Worm (Caenorhabditis elegans) whole organism, L4 larva: ENCODE measurements around the gene melo-1.
A peak's percentile ranks its signal among the peaks of the same experiment; 100 is the strongest.

Experiments used
- F26F4.8 ChIP-seq: fragments of 200-800 bp; sonication (Bioruptor generic); conservative IDR thresholded peaks from 2 replicates; pipeline ENCODE4 v1.3.6; 2022; ENCODE audit warnings: missing genetic modification characterization, missing compliant biosample characterization
- F49E8.2 ChIP-seq: sonication (generic microtip); optimal IDR thresholded peaks from 2 replicates; lab custom pipeline; 2016; ENCODE audit warnings: missing compliant biosample characterization, mild to moderate bottlenecking, missing genetic modification characterization, borderline replicate concordance
- T20F7.1 ChIP-seq: fragments of 200-800 bp; sonication (Bioruptor generic); optimal IDR thresholded peaks from 2 replicates; lab custom pipeline; 2018; ENCODE audit warnings: mild to moderate bottlenecking, missing genetic modification characterization, missing compliant biosample characterization
- Y105C5A.15 ChIP-seq: fragments of 200-800 bp; sonication (Bioruptor generic); IDR thresholded peaks from 2 replicates; pipeline ENCODE4 v1.3.6; 2022; ENCODE audit warnings: missing genetic modification characterization, missing compliant biosample characterization
- ZK546.5 ChIP-seq, 2 experiments: sonication (generic microtip); optimal IDR thresholded peaks; 2 replicates each; lab custom pipeline; 2017; ENCODE audit warnings: missing biosample characterization in 2 of 2, missing genetic modification characterization in 2 of 2
- aly-2 ChIP-seq: sonication (generic microtip); optimal IDR thresholded peaks from 2 replicates; lab custom pipeline; 2018; ENCODE audit warnings: missing biosample characterization, missing genetic modification characterization
- arid-1 ChIP-seq: fragments of 200-800 bp; sonication (Bioruptor generic); conservative IDR thresholded peaks from 2 replicates; pipeline ENCODE4 v1.3.6; 2022; ENCODE audit warnings: missing genetic modification reagents, missing genetic modification characterization, missing compliant biosample characterization
- attf-4 ChIP-seq: sonication (generic microtip); optimal IDR thresholded peaks from 3 replicates; lab custom pipeline; 2017; ENCODE audit warnings: missing biosample characterization, missing genetic modification characterization
- ceh-20 ChIP-seq: fragments of 200-800 bp; sonication (Bioruptor generic); IDR thresholded peaks from 2 replicates; pipeline ENCODE4 v1.3.6; 2022; ENCODE audit warnings: missing genetic modification reagents, missing genetic modification characterization, missing compliant biosample characterization
- ceh-28 ChIP-seq: fragments of 150-350 bp; optimal IDR thresholded peaks from 2 replicates; lab custom pipeline; 2014; ENCODE audit warnings: missing biosample characterization, missing genetic modification reagents, missing genetic modification characterization
- ceh-82 ChIP-seq: sonication (generic microtip); optimal IDR thresholded peaks from 2 replicates; lab custom pipeline; 2017; ENCODE audit warnings: missing biosample characterization, missing genetic modification characterization
- cey-2 ChIP-seq: sonication (generic microtip); optimal IDR thresholded peaks from 3 replicates; lab custom pipeline; 2017; ENCODE audit warnings: missing genetic modification characterization, mild to moderate bottlenecking, missing compliant biosample characterization, antibody characterized with exemption, borderline replicate concordance; ENCODE audit not compliant: insufficient read depth
- daf-16 ChIP-seq, 3 experiments: sonication (generic microtip); optimal IDR thresholded peaks; 2 replicates each; lab custom pipeline; 2016 to 2017; ENCODE audit warnings: missing genetic modification characterization in 3 of 3, missing genetic modification reagents in 3 of 3, mild to moderate bottlenecking in 2 of 3, missing compliant biosample characterization in 2 of 3, missing biosample characterization in 1 of 3, moderate library complexity in 1 of 3
- daf-19 ChIP-seq: fragments of 200-800 bp; sonication (Bioruptor generic); conservative IDR thresholded peaks from 2 replicates; pipeline ENCODE4 v1.3.6; 2022; ENCODE audit warnings: missing genetic modification characterization, missing compliant biosample characterization
- daf-8 ChIP-seq: fragments of 200-800 bp; sonication (Bioruptor generic); IDR thresholded peaks from 2 replicates; pipeline ENCODE4 v1.3.6; 2022; ENCODE audit warnings: missing genetic modification characterization, missing compliant biosample characterization
- dmd-9 ChIP-seq: fragments of 200-800 bp; sonication (Bioruptor generic); IDR thresholded peaks from 2 replicates; pipeline ENCODE4 v1.3.6; 2022; ENCODE audit warnings: missing genetic modification reagents, missing genetic modification characterization, missing compliant biosample characterization
- dpl-1 ChIP-seq: fragments of 150-350 bp; optimal IDR thresholded peaks from 2 replicates; lab custom pipeline; 2014; ENCODE audit warnings: missing biosample characterization, missing genetic modification reagents, missing genetic modification characterization
- duxl-1 ChIP-seq: sonication (generic microtip); optimal IDR thresholded peaks from 2 replicates; lab custom pipeline; 2016; ENCODE audit warnings: mild to moderate bottlenecking, missing genetic modification characterization, moderate library complexity, missing compliant biosample characterization; ENCODE audit not compliant: poor library complexity
- egl-27 ChIP-seq: sonication (generic microtip); optimal IDR thresholded peaks from 3 replicates; lab custom pipeline; 2017; ENCODE audit warnings: missing biosample characterization, missing genetic modification reagents, missing genetic modification characterization
- egl-43 ChIP-seq: fragments of 200-800 bp; sonication (Bioruptor generic); IDR thresholded peaks from 2 replicates; pipeline ENCODE4 v1.3.6; 2022; ENCODE audit warnings: missing genetic modification reagents, missing genetic modification characterization, missing compliant biosample characterization
- gei-8 ChIP-seq: fragments of 200-800 bp; sonication (Bioruptor generic); optimal IDR thresholded peaks from 2 replicates; lab custom pipeline; 2018; ENCODE audit warnings: mild to moderate bottlenecking, missing genetic modification characterization, missing compliant biosample characterization
- hif-1 ChIP-seq, 2 experiments: sonication (generic microtip); optimal IDR thresholded peaks; 2 replicates each; lab custom pipeline; 2016 to 2017; ENCODE audit warnings: missing compliant biosample characterization in 2 of 2, missing genetic modification characterization in 2 of 2, missing genetic modification reagents in 2 of 2, missing genotype in 2 of 2, mild to moderate bottlenecking in 1 of 2
- hmg-1.1 ChIP-seq: fragments of 200-800 bp; sonication (Bioruptor generic); IDR thresholded peaks from 2 replicates; pipeline ENCODE4 v1.3.6; 2022; ENCODE audit warnings: missing genetic modification reagents, missing genetic modification characterization, missing compliant biosample characterization
- jun-1 ChIP-seq: fragments of 150-350 bp; optimal IDR thresholded peaks from 2 replicates; lab custom pipeline; 2014; ENCODE audit warnings: missing biosample characterization, missing genetic modification reagents, missing genetic modification characterization
- lin-1 ChIP-seq: fragments of 200-800 bp; sonication (Bioruptor generic); IDR thresholded peaks from 2 replicates; pipeline ENCODE4 v1.3.6; 2022; ENCODE audit warnings: missing genetic modification reagents, missing genetic modification characterization, missing compliant biosample characterization
- lin-13 ChIP-seq: fragments of 150-350 bp; optimal IDR thresholded peaks from 2 replicates; lab custom pipeline; 2014; ENCODE audit warnings: missing biosample characterization, missing genetic modification reagents, missing genetic modification characterization
- lin-15B ChIP-seq: fragments of 150-350 bp; sonication (generic microtip); optimal IDR thresholded peaks from 3 replicates; lab custom pipeline; 2014; ENCODE audit warnings: missing biosample characterization, missing genetic modification characterization
- lin-29 ChIP-seq: fragments of 200-800 bp; sonication (Bioruptor generic); IDR thresholded peaks from 2 replicates; pipeline ENCODE4 v1.3.6; 2022; ENCODE audit warnings: missing genetic modification reagents, missing genetic modification characterization, missing compliant biosample characterization
- lin-38 ChIP-seq: fragments of 200-800 bp; sonication (Bioruptor generic); IDR thresholded peaks from 2 replicates; pipeline ENCODE4 v1.3.6; 2022; ENCODE audit warnings: missing genetic modification reagents, missing genetic modification characterization, missing compliant biosample characterization
- lin-39 ChIP-seq: fragments of 150-350 bp; optimal IDR thresholded peaks from 2 replicates; lab custom pipeline; 2014; ENCODE audit warnings: missing biosample characterization, missing genetic modification reagents, missing genetic modification characterization
- lir-3 ChIP-seq: sonication (generic microtip); optimal IDR thresholded peaks from 2 replicates; lab custom pipeline; 2016; ENCODE audit warnings: mild to moderate bottlenecking, missing genetic modification characterization, missing compliant biosample characterization
- mep-1 ChIP-seq: fragments of 150-350 bp; sonication (generic microtip); optimal IDR thresholded peaks from 3 replicates; lab custom pipeline; 2014; ENCODE audit warnings: missing biosample characterization, missing genetic modification characterization
- nhr-237 ChIP-seq: sonication (generic microtip); optimal IDR thresholded peaks from 2 replicates; lab custom pipeline; 2017; ENCODE audit warnings: missing biosample characterization, missing genetic modification characterization
- nhr-41 ChIP-seq: fragments of 200-800 bp; sonication (Bioruptor generic); IDR thresholded peaks from 2 replicates; pipeline ENCODE4 v1.3.6; 2022; ENCODE audit warnings: missing genetic modification reagents, missing genetic modification characterization, missing compliant biosample characterization
- nhr-6 ChIP-seq: fragments of 150-350 bp; optimal IDR thresholded peaks from 2 replicates; lab custom pipeline; 2014; ENCODE audit warnings: missing biosample characterization, missing genetic modification characterization
- nhr-77 ChIP-seq: fragments of 150-350 bp; optimal IDR thresholded peaks from 2 replicates; lab custom pipeline; 2014; ENCODE audit warnings: missing biosample characterization, missing genetic modification characterization
- pha-4 ChIP-seq, 2 experiments: fragments of 150-350 bp in 1 of 2; fragments of 200-800 bp in 1 of 2; sonication (Bioruptor generic) in 1 of 2; IDR thresholded peaks in 1 of 2; optimal IDR thresholded peaks in 1 of 2; 2 replicates each; pipeline versions ENCODE4 v1.3.6 to Lab custom; 2014 to 2022; ENCODE audit warnings: missing genetic modification characterization in 2 of 2, missing genetic modification reagents in 2 of 2, missing biosample characterization in 1 of 2, missing compliant biosample characterization in 1 of 2
- pqm-1 ChIP-seq: sonication (generic microtip); optimal IDR thresholded peaks from 2 replicates; lab custom pipeline; 2017; ENCODE audit warnings: missing biosample characterization, missing genetic modification characterization
- saeg-2 ChIP-seq: fragments of 200-800 bp; sonication (Bioruptor generic); IDR thresholded peaks from 2 replicates; pipeline ENCODE4 v1.3.6; 2022; ENCODE audit warnings: missing genetic modification reagents, missing genetic modification characterization, missing compliant biosample characterization
- set-16 ChIP-seq: fragments of 200-800 bp; sonication (Bioruptor generic); IDR thresholded peaks from 2 replicates; pipeline ENCODE4 v1.3.6; 2022; ENCODE audit warnings: missing genetic modification reagents, missing genetic modification characterization, missing compliant biosample characterization
- skn-1 ChIP-seq: fragments of 150-350 bp; optimal IDR thresholded peaks from 2 replicates; lab custom pipeline; 2014; ENCODE audit warnings: missing biosample characterization, missing genetic modification characterization
- snpc-4 ChIP-seq: fragments of 150-350 bp; optimal IDR thresholded peaks from 2 replicates; lab custom pipeline; 2014; ENCODE audit warnings: missing biosample characterization, missing genetic modification characterization
- spr-3 ChIP-seq: fragments of 200-800 bp; sonication (Bioruptor generic); optimal IDR thresholded peaks from 2 replicates; lab custom pipeline; 2018; ENCODE audit warnings: mild to moderate bottlenecking, missing genetic modification characterization, missing compliant biosample characterization
- unc-130 ChIP-seq: sonication (generic microtip); optimal IDR thresholded peaks from 2 replicates; lab custom pipeline; 2016; ENCODE audit warnings: missing genetic modification reagents, missing genetic modification characterization, missing compliant biosample characterization
- unc-39 ChIP-seq: sonication (generic microtip); optimal IDR thresholded peaks from 2 replicates; lab custom pipeline; 2017; ENCODE audit warnings: missing biosample characterization, missing genetic modification characterization
- vab-7 ChIP-seq: fragments of 200-800 bp; sonication (Bioruptor generic); IDR thresholded peaks from 2 replicates; pipeline ENCODE4 v1.3.6; 2022; ENCODE audit warnings: missing genetic modification reagents, missing genetic modification characterization, missing compliant biosample characterization
- zag-1 ChIP-seq: fragments of 150-350 bp; optimal IDR thresholded peaks from 2 replicates; lab custom pipeline; 2014; ENCODE audit warnings: missing biosample characterization, missing genetic modification characterization
- zfp-2 ChIP-seq: sonication (generic microtip); optimal IDR thresholded peaks from 2 replicates; lab custom pipeline; 2016; ENCODE audit warnings: mild to moderate bottlenecking, missing genetic modification characterization, missing compliant biosample characterization
- zfp-3 ChIP-seq: fragments of 200-800 bp; sonication (Bioruptor generic); conservative IDR thresholded peaks from 2 replicates; pipeline ENCODE4 v1.3.6; 2022; ENCODE audit warnings: missing genetic modification reagents, missing genetic modification characterization, missing compliant biosample characterization
- zip-11 ChIP-seq: fragments of 200-800 bp; sonication (Bioruptor generic); IDR thresholded peaks from 2 replicates; pipeline ENCODE4 v1.3.6; 2022; ENCODE audit warnings: missing genetic modification characterization, missing compliant biosample characterization
- ztf-7 ChIP-seq: fragments of 150-350 bp; optimal IDR thresholded peaks from 2 replicates; lab custom pipeline; 2014; ENCODE audit warnings: missing biosample characterization, missing genetic modification characterization

Gene melo-1

DNA sequence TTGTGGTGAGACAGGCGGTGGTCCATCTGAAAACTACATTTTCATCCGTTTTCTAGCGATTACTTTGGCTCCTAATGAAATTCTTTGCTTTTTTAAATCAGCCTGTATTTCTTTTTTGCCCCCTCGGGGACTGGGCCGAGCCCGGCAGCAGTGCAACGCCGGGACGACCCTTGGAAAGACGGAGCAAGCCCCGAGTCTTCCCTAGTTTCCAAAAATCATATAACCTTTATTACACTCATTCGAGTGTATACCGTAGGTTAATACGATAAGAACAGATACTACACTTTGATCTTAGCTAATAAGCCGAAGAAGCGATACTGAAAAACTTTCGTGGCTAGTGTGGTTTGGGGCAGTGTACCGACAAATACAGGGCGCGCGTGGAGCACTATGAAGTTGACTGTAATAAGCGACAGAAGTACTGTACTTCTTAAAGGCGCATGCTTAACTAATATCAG is 22.1 kb upstream of the melo-1 start (continued):
- TF ChIP-seq pqm-1 (no peak), lin-38 (GFP tag; lab: Robert Waterston, UW) (peak; percentile 73), zag-1 (tag; lab: Kevin White, UChicago) (no peak), arid-1 (GFP tag; lab: Robert Waterston, UW) (0 out of 2 replicates have a peak, but pooled peaks have one; percentile 7), duxl-1 (tag; lab: Kevin White, UChicago) (no peak), ceh-20 (no peak), cey-2 (tag; lab: Kevin White, UChicago) (no peak), unc-130 (GFP tag; lab: Kevin White, UChicago) (peak; percentile 75), gei-8 (GFP tag; lab: Kevin White, UChicago) (no peak), F49E8.2 (tag; lab: Kevin White, UChicago) (peak; percentile 97), snpc-4 (tag; lab: Kevin White, UChicago) (peak; percentile 36), unc-39 (no peak), daf-8 (GFP tag; lab: Robert Waterston, UW) (no peak), lin-15B (no peak), zfp-3 (GFP tag; lab: Robert Waterston, UW) (no peak), aly-2 (no peak), spr-3 (GFP tag; lab: Kevin White, UChicago) (no peak), F26F4.8 (GFP tag; lab: Robert Waterston, UW) (no peak), hif-1 (tag; optimal IDR thresholded peaks at IDR 0.05; lab: Kevin White, UChicago) (no peak), zfp-2 (no peak), lin-1 (GFP tag; lab: Robert Waterston, UW) (no peak), set-16 (GFP tag; lab: Robert Waterston, UW) (peak; percentile 39; the same call in 1 of the 2 replicates), dmd-9 (GFP tag; lab: Robert Waterston, UW) (no peak), nhr-41 (no peak), nhr-237 (tag; lab: Kevin White, UChicago) (no peak), ceh-82 (tag; lab: Kevin White, UChicago) (no peak), hmg-1.1 (GFP tag; lab: Robert Waterston, UW) (no peak), lin-39 (no peak), ztf-7 (tag; lab: Kevin White, UChicago) (no peak), lir-3 (tag; lab: Kevin White, UChicago) (no peak), nhr-77 (tag; lab: Kevin White, UChicago) (no peak), lin-13 (no peak), T20F7.1 (GFP tag; lab: Kevin White, UChicago) (no peak), daf-19 (GFP tag; lab: Robert Waterston, UW) (no peak), egl-27 (tag; lab: Kevin White, UChicago) (no peak), Y105C5A.15 (GFP tag; lab: Robert Waterston, UW) (no peak), lin-29 (no peak), egl-43 (GFP tag; lab: Robert Waterston, UW) (peak; percentile 61; the same call in 1 of the 2 replicates), mep-1 (tag; lab: Kevin White, UChicago) (no peak), pha-4 (GFP tag; IDR thresholded peaks at IDR 0.05; lab: Robert Waterston, UW) (peak; percentile 48), pha-4 (tag; optimal IDR thresholded peaks at IDR 0.05; lab: Kevin White, UChicago) (no peak), attf-4 (tag; lab: Kevin White, UChicago) (no peak), ceh-28 (tag; lab: Kevin White, UChicago) (no peak), saeg-2 (GFP tag; lab: Robert Waterston, UW) (no peak), jun-1 (tag; lab: Kevin White, UChicago) (no peak), daf-16 (GFP tag; optimal IDR thresholded peaks at IDR 0.05; lab: Kevin White, UChicago) (no peak), daf-16 (tag; optimal IDR thresholded peaks at IDR 0.05; lab: Kevin White, UChicago) (no peak), ZK546.5 (tag; optimal IDR thresholded peaks at IDR 0.05; lab: Kevin White, UChicago) (no peak), skn-1 (tag; lab: Kevin White, UChicago) (no peak), vab-7 (GFP tag; lab: Robert Waterston, UW) (peak; percentile 19; the same call in 1 of the 2 replicates), nhr-6 (tag; lab: Kevin White, UChicago) (no peak), zip-11 (GFP tag; lab: Robert Waterston, UW) (no peak), dpl-1 (no peak)
